Worm (Caenorhabditis elegans) whole organism, early embryonic: ENCODE results near the gene B0547.2.

Experiments used
- ceh-13 ChIP-seq: fragments of 200-800 bp; sonication (Bioruptor generic); optimal IDR thresholded peaks from 2 replicates; lab custom pipeline; 2018; ENCODE audit warnings: mild to moderate bottlenecking, missing genetic modification characterization, missing compliant biosample characterization
- flt-1 ChIP-seq: fragments of 200-800 bp; sonication (Bioruptor generic); IDR thresholded peaks from 2 replicates; pipeline ENCODE4 v1.3.6; 2022; ENCODE audit warnings: missing genetic modification characterization, missing compliant biosample characterization
- hmg-4 ChIP-seq: fragments of 200-800 bp; sonication (Bioruptor generic); optimal IDR thresholded peaks from 2 replicates; lab custom pipeline; 2018; ENCODE audit warnings: mild to moderate bottlenecking, missing genetic modification characterization, missing compliant biosample characterization
- tbx-37 ChIP-seq: fragments of 200-800 bp; sonication (Bioruptor generic); conservative IDR thresholded peaks from 2 replicates; pipeline ENCODE4 v1.3.6; 2022; ENCODE audit warnings: missing genetic modification reagents, missing genetic modification characterization, missing compliant biosample characterization
- tra-4 ChIP-seq: sonication (generic microtip); optimal IDR thresholded peaks from 2 replicates; lab custom pipeline; 2017; ENCODE audit warnings: missing genetic modification characterization, missing compliant biosample characterization

DNA sequence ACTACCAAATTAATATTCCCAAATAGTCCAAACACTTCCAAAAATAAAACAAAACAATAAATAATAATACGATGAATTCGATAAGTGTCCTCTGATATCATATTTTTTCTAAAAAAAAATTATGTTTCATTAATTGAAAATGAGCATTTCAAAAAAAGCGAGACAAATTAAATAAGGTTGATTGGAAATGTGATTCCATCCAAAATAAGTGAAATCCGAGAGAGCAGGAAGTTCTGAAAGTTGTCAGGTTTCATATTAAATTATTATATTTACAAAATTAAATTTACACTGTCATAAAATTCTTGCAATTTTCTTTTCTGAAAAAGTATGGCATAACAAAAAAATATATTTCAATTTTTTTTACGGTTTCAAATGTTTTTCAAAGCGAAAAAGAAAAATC, 18.7 kb upstream of the B0547.2 start, which contains the start of gene srsx-14:
- TF ChIP-seq tbx-37 (GFP tag; lab: Robert Waterston, UW) (no peak), ceh-13 (GFP tag; lab: Kevin White, UChicago) (no peak), flt-1 (GFP tag; lab: Robert Waterston, UW) (no peak), hmg-4 (GFP tag; lab: Kevin White, UChicago) (no peak), tra-4 (tag; lab: Kevin White, UChicago) (no peak)
